Fruit fly (Drosophila melanogaster) whole organism, wandering third instar larva: Measurements from ENCODE around the gene otu.

Experiments used
- CG9705 ChIP-seq: fragments of 200-800 bp; sonication (Bioruptor generic); optimal IDR thresholded peaks from 2 replicates; lab custom pipeline; 2018; ENCODE audit warnings: missing biosample characterization, mild to moderate bottlenecking, missing genetic modification characterization
- CrebA ChIP-seq: fragments of 200-800 bp; sonication (Bioruptor generic); optimal IDR thresholded peaks from 2 replicates; lab custom pipeline; 2016; ENCODE audit warnings: missing biosample characterization, mild to moderate bottlenecking, missing genetic modification characterization, borderline replicate concordance
- Dfd ChIP-seq: fragments of >200 bp; optimal IDR thresholded peaks from 2 replicates; lab custom pipeline; 2017; ENCODE audit warnings: missing biosample characterization, missing genetic modification characterization
- Dif ChIP-seq: fragments of 200-275, 200-300 bp; sonication (Bioruptor generic); optimal IDR thresholded peaks from 2 replicates; lab custom pipeline; 2018; ENCODE audit warnings: missing biosample characterization, missing genetic modification characterization; ENCODE audit not compliant: partially characterized antibody
- HLH106 ChIP-seq: fragments of 200-800 bp; optimal IDR thresholded peaks from 3 replicates; lab custom pipeline; 2019; ENCODE audit warnings: missing biosample characterization, mild to moderate bottlenecking, missing genetic modification characterization, moderate library complexity
- Hr83 ChIP-seq: fragments of 200-300 bp; sonication (Bioruptor generic); optimal IDR thresholded peaks from 2 replicates; lab custom pipeline; 2016; ENCODE audit warnings: missing biosample characterization, mild to moderate bottlenecking, missing genetic modification characterization, moderate library complexity; ENCODE audit not compliant: poor library complexity, severe bottlenecking
- Jra ChIP-seq: sonication (Bioruptor generic); optimal IDR thresholded peaks from 2 replicates; lab custom pipeline; 2016; ENCODE audit warnings: missing biosample characterization, missing genetic modification characterization
- Mio ChIP-seq: sonication (Bioruptor generic); optimal IDR thresholded peaks from 2 replicates; lab custom pipeline; 2016; ENCODE audit warnings: missing biosample characterization, missing genetic modification characterization
- Myc ChIP-seq: fragments of >200 bp; optimal IDR thresholded peaks from 2 replicates; lab custom pipeline; 2017
- N ChIP-seq: fragments of >200 bp; optimal IDR thresholded peaks from 2 replicates; lab custom pipeline; 2018; ENCODE audit warnings: missing biosample characterization, missing external identifiers, missing genetic modification characterization
- OdsH ChIP-seq: fragments of 200-800 bp; sonication (Bioruptor generic); optimal IDR thresholded peaks from 2 replicates; lab custom pipeline; 2016; ENCODE audit warnings: missing biosample characterization, mild to moderate bottlenecking, missing genetic modification characterization
- Rel ChIP-seq, 2 experiments: fragments of 200-800 bp; sonication (Bioruptor generic) in 1 of 2; optimal IDR thresholded peaks; 2 replicates in 1 of 2; 3 replicates in 1 of 2; lab custom pipeline; 2016 to 2019; ENCODE audit warnings: mild to moderate bottlenecking in 2 of 2, missing biosample characterization in 2 of 2, missing genetic modification characterization in 2 of 2, moderate library complexity in 1 of 2
- Sp1 ChIP-seq: fragments of 200-800 bp; sonication (Bioruptor generic); optimal IDR thresholded peaks from 3 replicates; lab custom pipeline; 2019; ENCODE audit warnings: missing biosample characterization, mild to moderate bottlenecking, missing genetic modification characterization, moderate library complexity
- Vsx2 ChIP-seq: fragments of 200-300, 225-300 bp; sonication (Bioruptor generic); optimal IDR thresholded peaks from 2 replicates; lab custom pipeline; 2018; ENCODE audit warnings: missing biosample characterization, missing genetic modification characterization; ENCODE audit not compliant: partially characterized antibody
- br ChIP-seq: fragments of 200-800 bp; sonication (Bioruptor generic); optimal IDR thresholded peaks from 2 replicates; lab custom pipeline; 2016; ENCODE audit warnings: missing biosample characterization, missing genetic modification characterization
- brk ChIP-seq: fragments of 200-800 bp; sonication (Bioruptor generic); optimal IDR thresholded peaks from 2 replicates; lab custom pipeline; 2016; ENCODE audit warnings: missing biosample characterization, mild to moderate bottlenecking, missing genetic modification characterization
- dl ChIP-seq, 2 experiments: fragments of 175-275, 200-275 bp in 1 of 2; fragments of 200-275 bp in 1 of 2; sonication (Bioruptor generic); optimal IDR thresholded peaks; lab custom pipeline; 2018; ENCODE audit warnings: mild to moderate bottlenecking in 2 of 2, missing biosample characterization in 2 of 2, missing genetic modification characterization in 2 of 2, moderate library complexity in 2 of 2; ENCODE audit not compliant: partially characterized antibody in 2 of 2, insufficient read depth in 1 of 2
- dmrt93B ChIP-seq: fragments of 200-800 bp; sonication (Bioruptor generic); optimal IDR thresholded peaks from 2 replicates; lab custom pipeline; 2018; ENCODE audit warnings: missing biosample characterization, mild to moderate bottlenecking, missing genetic modification characterization
- dsf ChIP-seq: sonication (Bioruptor generic); optimal IDR thresholded peaks from 2 replicates; lab custom pipeline; 2016; ENCODE audit warnings: missing biosample characterization, missing genetic modification characterization, borderline replicate concordance
- ey ChIP-seq: fragments of 200-800 bp; sonication (Bioruptor generic); optimal IDR thresholded peaks from 2 replicates; lab custom pipeline; 2016; ENCODE audit warnings: missing biosample characterization, missing genetic modification characterization
- foxo ChIP-seq, 2 experiments: fragments of 200-800 bp; sonication (Bioruptor generic); optimal IDR thresholded peaks; 2 replicates in 1 of 2; 3 replicates in 1 of 2; lab custom pipeline; 2016 to 2017; ENCODE audit warnings: missing biosample characterization in 2 of 2, missing genetic modification characterization in 2 of 2
- fru ChIP-seq: fragments of 200-800 bp; sonication (Bioruptor generic); optimal IDR thresholded peaks from 3 replicates; lab custom pipeline; 2016; ENCODE audit warnings: missing biosample characterization, mild to moderate bottlenecking, missing genetic modification characterization
- h ChIP-seq: fragments of 200-800 bp; sonication (Bioruptor generic); optimal IDR thresholded peaks from 3 replicates; lab custom pipeline; 2016; ENCODE audit warnings: missing biosample characterization, mild to moderate bottlenecking, missing genetic modification characterization
- jim ChIP-seq: fragments of 175-275, 200-325 bp; sonication (Bioruptor generic); optimal IDR thresholded peaks from 2 replicates; lab custom pipeline; 2016; ENCODE audit warnings: missing biosample characterization, mild to moderate bottlenecking, missing genetic modification characterization
- pan ChIP-seq: fragments of >200 bp; optimal IDR thresholded peaks from 2 replicates; lab custom pipeline; 2017
- psq ChIP-seq: fragments of 200-800 bp; sonication (Bioruptor generic); optimal IDR thresholded peaks from 3 replicates; lab custom pipeline; 2017; ENCODE audit warnings: missing biosample characterization, mild to moderate bottlenecking, missing genetic modification characterization, moderate library complexity
- rgr ChIP-seq: fragments of 200-800 bp; sonication (Bioruptor generic); optimal IDR thresholded peaks from 3 replicates; lab custom pipeline; 2016; ENCODE audit warnings: missing biosample characterization, mild to moderate bottlenecking, missing genetic modification characterization
- sage ChIP-seq: fragments of 200-800 bp; sonication (Bioruptor generic); optimal IDR thresholded peaks from 2 replicates; lab custom pipeline; 2016; ENCODE audit warnings: missing biosample characterization, mild to moderate bottlenecking, missing genetic modification characterization
- sv ChIP-seq: fragments of 200-800 bp; sonication (Bioruptor generic); optimal IDR thresholded peaks from 3 replicates; lab custom pipeline; 2016; ENCODE audit warnings: missing biosample characterization, missing genetic modification characterization
- tai ChIP-seq: sonication (Bioruptor generic); optimal IDR thresholded peaks from 2 replicates; lab custom pipeline; 2016; ENCODE audit warnings: missing biosample characterization, missing genetic modification characterization
- usp ChIP-seq: fragments of >200 bp; optimal IDR thresholded peaks from 2 replicates; lab custom pipeline; 2017; ENCODE audit warnings: missing biosample characterization, missing genetic modification characterization
- woc ChIP-seq: sonication (Bioruptor generic); optimal IDR thresholded peaks from 2 replicates; lab custom pipeline; 2016; ENCODE audit warnings: missing biosample characterization, mild to moderate bottlenecking, missing genetic modification characterization

otu gene

DNA sequence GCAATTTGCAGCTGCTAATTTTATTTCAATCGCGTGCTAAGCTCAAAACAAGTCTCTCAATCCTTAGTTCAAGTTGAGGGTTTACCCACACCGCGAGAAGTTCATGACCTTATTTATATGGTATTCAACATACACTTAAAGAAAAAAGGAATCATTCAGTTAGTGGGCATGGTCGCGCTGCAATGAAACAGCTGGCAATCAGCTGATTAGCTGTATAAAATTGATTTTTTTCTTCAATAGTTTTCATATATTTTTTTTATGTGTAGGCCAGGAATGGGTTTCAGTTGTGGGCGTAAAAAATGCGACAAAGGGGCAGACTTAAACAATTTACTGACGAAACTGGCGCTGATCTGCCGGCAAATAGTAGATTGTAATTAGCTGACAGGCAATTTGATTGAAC is 9.8 kb upstream of the otu start:
- TF ChIP-seq Dfd (GFP tag; lab: Kevin White, UChicago) (no peak), dl (GFP tag; optimal IDR thresholded peaks at IDR 0.05; lab: Kevin White, UChicago; ENCODE audit: insufficient read depth in 1 of 2, partially characterized antibody in 2 of 2) (no peak), rgr (GFP tag; lab: Kevin White, UChicago) (peak; percentile 7), CrebA (GFP tag; lab: Kevin White, UChicago) (no peak)

dm6 chrX:8497604-8498232 is 8.4 kb upstream of the otu start:
- peak in 1 of 2 experiments; percentile 31 for TF ChIP-seq foxo (GFP tag; optimal IDR thresholded peaks at IDR 0.05; lab: Kevin White, UChicago)
- TF ChIP-seq dsf (GFP tag; lab: Kevin White, UChicago) = no peak
- no peak for TF ChIP-seq Myc (lab: Kevin White, UChicago)
- no peak for TF ChIP-seq Sp1 (GFP tag; lab: Kevin White, UChicago)
- TF ChIP-seq usp (GFP tag; lab: Kevin White, UChicago) = no peak
- peak; percentile 71 for TF ChIP-seq h (GFP tag; lab: Kevin White, UChicago)
- TF ChIP-seq Mio (GFP tag; lab: Kevin White, UChicago) = no peak
- peak; percentile 12 for TF ChIP-seq ey (GFP tag; lab: Kevin White, UChicago)
- peak; percentile 35 for TF ChIP-seq fru (GFP tag; lab: Kevin White, UChicago)
- no peak for TF ChIP-seq OdsH (GFP tag; lab: Kevin White, UChicago)
- no peak for TF ChIP-seq dl (GFP tag; optimal IDR thresholded peaks at IDR 0.05; lab: Kevin White, UChicago; ENCODE audit: insufficient read depth in 1 of 2, partially characterized antibody in 2 of 2)
- no peak for TF ChIP-seq dmrt93B (GFP tag; lab: Kevin White, UChicago)
- TF ChIP-seq Rel (GFP tag; optimal IDR thresholded peaks at IDR 0.05; lab: Kevin White, UChicago) = no peak
- TF ChIP-seq Rel (tag; optimal IDR thresholded peaks at IDR 0.05; lab: Kevin White, UChicago) = peak; percentile 75
- TF ChIP-seq Dfd (GFP tag; lab: Kevin White, UChicago) = no peak
- peak; percentile 20 for TF ChIP-seq rgr (GFP tag; lab: Kevin White, UChicago)

DNA sequence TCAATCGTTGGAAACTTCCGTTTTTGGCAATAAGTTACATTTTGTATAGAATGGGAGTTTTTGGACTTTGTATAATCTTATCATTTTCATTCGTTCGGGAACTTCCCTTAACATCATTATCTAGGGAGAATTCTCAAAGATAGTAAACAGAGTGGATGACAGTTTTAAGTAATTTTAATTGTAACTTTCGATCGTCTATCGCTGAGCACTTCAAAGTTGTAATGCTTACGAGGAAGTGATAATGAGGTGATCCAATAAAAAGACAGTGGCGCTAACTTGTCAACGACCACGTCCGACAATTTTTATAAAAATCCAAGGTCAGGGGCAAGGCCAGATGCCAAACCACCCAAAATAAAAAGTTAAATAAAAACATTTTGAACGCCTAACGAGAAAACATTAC is 7.0 kb upstream of the otu start:
- no peak for TF ChIP-seq psq (GFP tag; lab: Kevin White, UChicago)
- no peak for TF ChIP-seq tai (GFP tag; lab: Kevin White, UChicago)
- no peak for TF ChIP-seq Jra (GFP tag; lab: Kevin White, UChicago)
- TF ChIP-seq dmrt93B (GFP tag; lab: Kevin White, UChicago) = no peak
- TF ChIP-seq N (GFP tag; lab: Kevin White, UChicago) = no peak
- no peak for TF ChIP-seq CrebA (GFP tag; lab: Kevin White, UChicago)
- no peak for TF ChIP-seq pan
- TF ChIP-seq sage = no peak
- TF ChIP-seq jim (GFP tag; lab: Kevin White, UChicago) = no peak

- TF ChIP-seq brk (GFP tag; lab: Kevin White, UChicago) (no peak), fru (GFP tag; lab: Kevin White, UChicago) (peak; percentile 24), CG9705 (GFP tag; lab: Kevin White, UChicago) (no peak), Hr83 (GFP tag; lab: Kevin White, UChicago) (no peak), ey (GFP tag; lab: Kevin White, UChicago) (no peak), Vsx2 (GFP tag; lab: Kevin White, UChicago) (no peak), Jra (GFP tag; lab: Kevin White, UChicago) (no peak), woc (GFP tag; lab: Kevin White, UChicago) (no peak), Dif (GFP tag; lab: Kevin White, UChicago) (no peak), sv (GFP tag; lab: Kevin White, UChicago) (no peak), jim (GFP tag; lab: Kevin White, UChicago) (no peak), HLH106 (tag; lab: Kevin White, UChicago) (no peak), rgr (GFP tag; lab: Kevin White, UChicago) (peak; percentile 9), usp (GFP tag; lab: Kevin White, UChicago) (no peak), sage (no peak), br (GFP tag; lab: Kevin White, UChicago) (no peak), pan (no peak)
Observed at dm6 chrX:8493473-8493872, 4.1 kb upstream of the otu start.
